Worm (Caenorhabditis elegans) whole organism, late embryonic: Measurements from ENCODE around the gene F38A5.8.

ENCODE experiments used
- lim-6 ChIP-seq: sonication (generic microtip); optimal IDR thresholded peaks from 2 replicates; lab custom pipeline; 2016; ENCODE audit warnings: missing genetic modification characterization, missing compliant biosample characterization
- sox-4 ChIP-seq: sonication (generic microtip); optimal IDR thresholded peaks from 2 replicates; lab custom pipeline; 2017; ENCODE audit warnings: mild to moderate bottlenecking, missing genetic modification characterization, inconsistent platforms, missing compliant biosample characterization

ce11 chrIV:6581658-6582057 is 17.9 kb upstream of the F38A5.8 start:
- TF ChIP-seq lim-6 (no peak), sox-4 (tag; lab: Kevin White, UChicago) (no peak)
